Worm (Caenorhabditis elegans) whole organism, mixed stage, embryonic: ENCODE data around the gene smgl-2.
A peak's percentile ranks its signal among the peaks of the same experiment; 100 is the strongest.

Experiments used
- M03D4.4 ChIP-seq: sonication (generic microtip); optimal IDR thresholded peaks from 2 replicates; lab custom pipeline; 2017; ENCODE audit warnings: mild to moderate bottlenecking, missing genetic modification characterization, missing compliant biosample characterization
- bed-3 ChIP-seq: fragments of 200-800 bp; sonication (Bioruptor generic); optimal IDR thresholded peaks from 3 replicates; lab custom pipeline; 2018; ENCODE audit warnings: mild to moderate bottlenecking, missing genetic modification characterization, moderate library complexity, missing compliant biosample characterization
- blmp-1 ChIP-seq: fragments of 150-350 bp; optimal IDR thresholded peaks from 2 replicates; lab custom pipeline; 2014; ENCODE audit warnings: missing biosample characterization, missing genetic modification characterization
- ceh-39 ChIP-seq: fragments of 150-350 bp; optimal IDR thresholded peaks from 2 replicates; lab custom pipeline; 2014; ENCODE audit warnings: missing biosample characterization, missing genetic modification characterization
- ceh-83 ChIP-seq: fragments of 200-800 bp; sonication (Bioruptor generic); optimal IDR thresholded peaks from 2 replicates; lab custom pipeline; 2018; ENCODE audit warnings: mild to moderate bottlenecking, missing genetic modification characterization, missing compliant biosample characterization
- ces-1 ChIP-seq: fragments of 150-350 bp; optimal IDR thresholded peaks from 2 replicates; lab custom pipeline; 2014; ENCODE audit warnings: missing biosample characterization, missing genetic modification reagents, missing genetic modification characterization
- cnd-1 ChIP-seq: fragments of 200-800 bp; sonication (Bioruptor generic); optimal IDR thresholded peaks from 2 replicates; lab custom pipeline; 2018; ENCODE audit warnings: mild to moderate bottlenecking, missing genetic modification characterization, missing compliant biosample characterization
- drap-1 ChIP-seq: fragments of 200-800 bp; sonication (Bioruptor generic); optimal IDR thresholded peaks from 3 replicates; lab custom pipeline; 2018; ENCODE audit warnings: mild to moderate bottlenecking, missing genetic modification characterization, missing compliant biosample characterization
- elt-1 ChIP-seq: sonication (generic microtip); optimal IDR thresholded peaks from 2 replicates; lab custom pipeline; 2017; ENCODE audit warnings: missing genetic modification characterization, mild to moderate bottlenecking, missing compliant biosample characterization, antibody characterized with exemption, moderate library complexity, borderline replicate concordance; ENCODE audit not compliant: insufficient read depth
- elt-3 ChIP-seq: fragments of 150-350 bp; optimal IDR thresholded peaks from 2 replicates; lab custom pipeline; 2014; ENCODE audit warnings: missing biosample characterization, missing genetic modification characterization
- ham-2 ChIP-seq: fragments of 200-800 bp; sonication (Bioruptor generic); optimal IDR thresholded peaks from 2 replicates; lab custom pipeline; 2018; ENCODE audit warnings: mild to moderate bottlenecking, missing genetic modification characterization, missing compliant biosample characterization
- hlh-1 ChIP-seq: fragments of 150-350 bp; optimal IDR thresholded peaks from 2 replicates; lab custom pipeline; 2014; ENCODE audit warnings: missing biosample characterization, missing genetic modification reagents, missing genetic modification characterization
- lin-13 ChIP-seq: fragments of 150-350 bp; optimal IDR thresholded peaks from 2 replicates; lab custom pipeline; 2014; ENCODE audit warnings: missing biosample characterization, missing genetic modification characterization
- lin-32 ChIP-seq: fragments of 200-800 bp; sonication (Bioruptor generic); optimal IDR thresholded peaks from 2 replicates; lab custom pipeline; 2018; ENCODE audit warnings: mild to moderate bottlenecking, missing genetic modification characterization, missing compliant biosample characterization
- lsy-2 ChIP-seq: fragments of 150-350 bp; optimal IDR thresholded peaks from 2 replicates; lab custom pipeline; 2014; ENCODE audit warnings: missing biosample characterization, missing genetic modification characterization
- mep-1 ChIP-seq: fragments of 150-350 bp; optimal IDR thresholded peaks from 2 replicates; lab custom pipeline; 2017; ENCODE audit warnings: missing biosample characterization, missing genetic modification reagents, missing genetic modification characterization, inconsistent platforms
- mls-2 ChIP-seq: sonication (generic microtip); optimal IDR thresholded peaks from 2 replicates; lab custom pipeline; 2016; ENCODE audit warnings: mild to moderate bottlenecking, missing genetic modification characterization, moderate library complexity, missing compliant biosample characterization
- nhr-12 ChIP-seq: fragments of 150-350 bp; optimal IDR thresholded peaks from 2 replicates; lab custom pipeline; 2014; ENCODE audit warnings: missing biosample characterization, missing genetic modification characterization
- nhr-28 ChIP-seq: fragments of 150-350 bp; optimal IDR thresholded peaks from 2 replicates; lab custom pipeline; 2014; ENCODE audit warnings: missing biosample characterization, missing genetic modification characterization
- nhr-76 ChIP-seq: sonication (generic microtip); optimal IDR thresholded peaks from 2 replicates; lab custom pipeline; 2017; ENCODE audit warnings: missing biosample characterization, missing genetic modification characterization
- snpc-4 ChIP-seq: fragments of 150-350 bp; optimal IDR thresholded peaks from 2 replicates; lab custom pipeline; 2014; ENCODE audit warnings: missing biosample characterization, missing genetic modification characterization
- sptf-1 ChIP-seq: sonication (generic microtip); optimal IDR thresholded peaks from 2 replicates; lab custom pipeline; 2017; ENCODE audit warnings: mild to moderate bottlenecking, missing genetic modification characterization, moderate library complexity, missing compliant biosample characterization
- tbx-8 ChIP-seq: fragments of 200-800 bp; sonication (Bioruptor generic); optimal IDR thresholded peaks from 2 replicates; lab custom pipeline; 2018; ENCODE audit warnings: mild to moderate bottlenecking, missing genetic modification characterization, moderate library complexity, missing compliant biosample characterization
- unc-120 ChIP-seq: sonication (generic microtip); optimal IDR thresholded peaks from 2 replicates; lab custom pipeline; 2017; ENCODE audit warnings: missing genetic modification characterization, missing compliant biosample characterization; ENCODE audit not compliant: poor library complexity, severe bottlenecking
- unc-39 ChIP-seq: fragments of 150-350 bp; optimal IDR thresholded peaks from 2 replicates; lab custom pipeline; 2014; ENCODE audit warnings: missing biosample characterization, missing genetic modification characterization
- unc-62 ChIP-seq: fragments of 150-350 bp; optimal IDR thresholded peaks from 2 replicates; lab custom pipeline; 2014; ENCODE audit warnings: missing biosample characterization, missing genetic modification reagents, missing genetic modification characterization
- zip-8 ChIP-seq: fragments of 150-350 bp; optimal IDR thresholded peaks from 2 replicates; lab custom pipeline; 2014; ENCODE audit warnings: missing biosample characterization, missing genetic modification characterization
- ztf-11 ChIP-seq: fragments of 150-350 bp; optimal IDR thresholded peaks from 2 replicates; lab custom pipeline; 2014; ENCODE audit warnings: missing biosample characterization, missing genetic modification characterization

smgl-2 gene

DNA sequence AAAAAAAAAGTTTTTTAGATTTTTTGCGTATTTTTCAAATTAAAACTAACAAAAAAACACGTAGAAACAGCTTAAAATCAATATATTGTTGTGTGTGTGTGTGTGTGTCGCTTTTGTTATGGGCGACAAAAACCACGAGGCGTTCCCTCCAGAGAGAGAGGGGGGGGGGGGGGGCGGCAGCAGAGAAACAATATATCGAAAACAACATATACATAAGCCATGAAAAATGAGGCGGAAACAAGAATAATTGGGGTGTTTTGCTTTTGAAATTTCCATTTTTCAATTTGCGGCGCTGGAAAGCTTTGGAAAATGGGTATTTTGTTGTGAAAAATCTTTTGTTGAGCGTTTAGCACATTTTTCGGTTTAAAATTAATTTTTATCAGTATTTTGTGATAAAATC, 603 bp upstream of the smgl-2 start, which contains the start of gene Y37E11AM.2:
TSS of gene Y37E11AM.2 (minus strand) at position 101 of the 400 bp plus-strand sequence.
- TF ChIP-seq unc-39 (tag; lab: Kevin White, UChicago) = no peak
- TF ChIP-seq tbx-8 = no peak
- TF ChIP-seq ham-2 (GFP tag; lab: Kevin White, UChicago) = no peak
- TF ChIP-seq lsy-2 (tag; lab: Kevin White, UChicago) = no peak
- TF ChIP-seq elt-3 = no peak
- no peak for TF ChIP-seq ces-1 (GFP tag; lab: Kevin White, UChicago)
- no peak for TF ChIP-seq unc-62 (GFP tag; lab: Kevin White, UChicago)
- no peak for TF ChIP-seq zip-8 (tag; lab: Kevin White, UChicago)
- no peak for TF ChIP-seq M03D4.4 (tag; lab: Kevin White, UChicago)
- TF ChIP-seq ztf-11 (tag; lab: Kevin White, UChicago) = no peak
- TF ChIP-seq nhr-76 (tag; lab: Kevin White, UChicago) = no peak
- TF ChIP-seq ceh-83 (GFP tag; lab: Kevin White, UChicago) = no peak
- no peak for TF ChIP-seq mep-1 (tag; lab: Kevin White, UChicago)
- TF ChIP-seq unc-120 = no peak
- TF ChIP-seq elt-1 = no peak
- TF ChIP-seq drap-1 (GFP tag; lab: Kevin White, UChicago) = no peak
- no peak for TF ChIP-seq ceh-39 (tag; lab: Kevin White, UChicago)
- no peak for TF ChIP-seq blmp-1 (tag; lab: Kevin White, UChicago)
- TF ChIP-seq nhr-12 (tag; lab: Kevin White, UChicago) = no peak

DNA sequence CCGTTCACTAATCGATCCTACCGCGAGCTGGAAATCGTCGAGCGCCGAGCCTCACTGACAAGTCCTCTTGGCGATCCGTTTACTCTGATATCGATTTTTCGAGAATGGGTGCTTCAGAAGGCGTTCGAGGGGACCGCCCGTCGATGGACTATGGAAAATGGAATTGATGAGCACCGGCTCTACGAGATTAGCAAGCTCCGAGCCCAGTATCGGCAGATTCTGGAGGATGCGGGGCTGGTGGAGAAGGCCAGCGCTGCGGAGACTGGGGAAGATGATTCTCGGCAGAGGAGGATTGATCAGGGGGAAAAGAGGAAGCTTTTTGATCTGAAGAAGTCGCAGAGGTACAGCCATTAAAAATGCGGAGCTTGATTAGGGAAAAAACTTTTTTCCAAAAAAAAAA, 5.5 kb downstream of the smgl-2 start:
- no peak for TF ChIP-seq bed-3 (GFP tag; lab: Kevin White, UChicago)

DNA sequence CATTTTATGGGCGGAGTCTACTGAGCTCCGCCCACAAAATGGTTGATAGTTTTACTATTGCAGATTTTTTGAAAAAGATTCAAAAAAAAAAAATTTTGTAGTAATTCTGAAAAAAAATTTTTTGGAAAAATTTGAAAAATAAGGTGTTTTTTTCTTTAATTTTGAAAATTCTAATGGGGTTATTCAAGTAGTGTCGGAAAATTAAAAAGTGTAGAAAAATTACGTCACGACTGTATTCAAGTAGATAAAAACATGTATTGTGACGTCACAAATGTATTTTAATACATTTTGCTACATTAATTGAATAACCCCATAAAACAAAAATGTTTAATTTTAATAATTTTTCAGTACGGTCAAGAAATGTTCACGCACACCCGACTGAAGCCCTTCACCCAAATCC, 7.3 kb downstream of the smgl-2 start:
- TF ChIP-seq ham-2 (GFP tag; lab: Kevin White, UChicago) = no peak
- TF ChIP-seq zip-8 (tag; lab: Kevin White, UChicago) = peak; percentile 96

DNA sequence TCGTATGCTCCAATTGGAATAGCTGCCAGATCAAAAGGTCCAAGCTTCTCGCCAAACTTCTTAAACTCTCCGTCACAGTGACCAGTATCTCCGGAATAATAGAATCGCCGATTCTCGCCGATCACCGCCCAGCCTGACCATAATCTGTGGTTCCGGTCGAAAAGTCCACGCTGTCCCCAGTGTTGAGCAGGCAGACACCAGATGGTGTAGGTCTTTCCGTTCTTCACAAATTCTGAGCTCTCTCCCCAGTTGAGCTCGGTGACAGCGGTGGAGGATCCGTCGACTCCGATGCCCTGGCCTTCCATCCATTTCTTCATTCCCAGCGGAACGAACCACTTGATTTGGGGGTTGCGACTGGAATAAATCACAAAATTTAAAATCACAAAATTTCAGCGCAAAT, 10.3 kb downstream of the smgl-2 start:
- TF ChIP-seq ham-2 (GFP tag; lab: Kevin White, UChicago) (no peak), blmp-1 (tag; lab: Kevin White, UChicago) (no peak), tbx-8 (no peak), cnd-1 (no peak), hlh-1 (tag; lab: Kevin White, UChicago) (no peak), bed-3 (GFP tag; lab: Kevin White, UChicago) (no peak), nhr-76 (tag; lab: Kevin White, UChicago) (no peak), ztf-11 (tag; lab: Kevin White, UChicago) (no peak), lsy-2 (tag; lab: Kevin White, UChicago) (no peak), sptf-1 (tag; lab: Kevin White, UChicago) (no peak), drap-1 (GFP tag; lab: Kevin White, UChicago) (no peak), lin-32 (no peak), nhr-12 (tag; lab: Kevin White, UChicago) (no peak), mep-1 (tag; lab: Kevin White, UChicago) (no peak), elt-3 (no peak)

DNA sequence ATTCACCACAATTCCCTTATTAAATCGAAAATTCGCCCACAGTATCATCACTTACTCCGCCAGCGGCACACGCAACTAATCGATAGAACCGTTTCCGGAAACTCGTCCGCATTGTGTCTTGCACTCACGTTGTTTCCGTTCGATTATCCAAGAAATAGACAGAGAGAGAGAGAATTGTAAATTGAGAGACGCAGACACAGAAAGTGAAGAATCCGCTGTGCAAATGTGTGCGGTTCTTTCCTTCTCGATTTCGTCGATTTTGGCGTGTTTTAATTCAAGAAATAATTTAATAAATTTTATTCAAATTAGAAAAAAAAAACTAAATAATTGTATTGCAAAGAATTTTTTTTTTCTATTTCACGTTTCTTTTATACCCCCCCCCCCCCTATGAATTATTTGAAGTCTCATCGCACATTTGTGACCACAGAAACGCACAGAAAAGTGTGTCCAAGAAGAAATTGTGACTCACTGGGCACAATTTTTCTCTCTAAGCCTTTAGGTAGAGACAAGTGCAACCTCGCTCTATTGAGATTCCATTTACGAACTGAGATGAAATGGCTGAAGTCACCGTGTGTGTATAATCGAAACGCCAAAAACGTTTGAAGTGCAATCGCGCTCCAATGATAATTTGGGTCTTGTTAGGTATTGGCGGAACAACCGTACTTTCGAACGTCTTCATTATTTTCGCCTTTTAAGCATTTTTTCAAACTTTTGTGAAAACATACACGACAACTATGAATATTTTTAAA, 12.9 kb downstream of the smgl-2 start, which contains the start of gene nape-2:
TSS of gene nape-2 (minus strand) at position 271 of the 749 bp plus-strand sequence.
- TF ChIP-seq snpc-4 (tag; lab: Kevin White, UChicago) = no peak
- TF ChIP-seq ces-1 (GFP tag; lab: Kevin White, UChicago) = peak; percentile 6
- TF ChIP-seq unc-62 (GFP tag; lab: Kevin White, UChicago) = no peak

DNA sequence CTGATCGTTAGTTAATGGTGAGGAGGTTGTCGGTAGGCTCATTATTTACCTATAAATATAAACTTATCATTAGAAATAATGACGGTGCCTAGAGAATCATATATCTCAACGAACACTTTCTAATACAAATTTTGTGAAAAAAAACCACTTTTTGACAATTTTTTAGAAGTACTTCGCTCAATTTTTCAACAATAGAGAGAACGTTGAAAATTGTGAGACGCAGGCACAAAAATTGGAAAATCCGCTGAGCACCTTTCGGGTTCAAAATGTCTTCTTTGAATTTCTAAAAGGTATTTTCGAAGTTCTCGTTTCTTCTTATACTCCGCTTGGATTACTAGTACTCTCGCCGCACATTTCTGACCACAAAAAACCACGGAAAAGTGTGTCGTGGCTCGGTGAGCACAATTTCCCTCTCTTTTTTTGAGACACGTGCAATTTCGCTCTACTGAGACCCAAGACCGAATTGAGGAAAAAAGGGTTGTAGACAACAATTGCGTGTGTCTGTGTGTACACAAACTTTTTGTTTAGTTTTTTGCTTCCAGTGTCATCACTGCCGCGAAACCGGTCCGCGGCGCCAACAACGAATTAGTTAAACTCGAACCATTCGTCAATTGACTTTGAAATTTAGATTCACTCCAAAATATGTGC, 15.0 kb downstream of the smgl-2 start, which contains the start of gene nape-1:
TSS of gene nape-1 (minus strand) at position 51 of the 648 bp plus-strand sequence.
- no peak for TF ChIP-seq nhr-28 (tag; lab: Kevin White, UChicago)
- no peak for TF ChIP-seq mls-2 (tag; lab: Kevin White, UChicago)
- no peak for TF ChIP-seq tbx-8
- TF ChIP-seq ceh-83 (GFP tag; lab: Kevin White, UChicago) = no peak
- TF ChIP-seq lin-32 = no peak
- no peak for TF ChIP-seq unc-120
- TF ChIP-seq ceh-39 (tag; lab: Kevin White, UChicago) = no peak
- no peak for TF ChIP-seq blmp-1 (tag; lab: Kevin White, UChicago)
- no peak for TF ChIP-seq lsy-2 (tag; lab: Kevin White, UChicago)
- no peak for TF ChIP-seq M03D4.4 (tag; lab: Kevin White, UChicago)
- no peak for TF ChIP-seq ztf-11 (tag; lab: Kevin White, UChicago)
- TF ChIP-seq elt-1 = no peak
- no peak for TF ChIP-seq ces-1 (GFP tag; lab: Kevin White, UChicago)
- TF ChIP-seq cnd-1 = no peak
- TF ChIP-seq lin-13 (tag; lab: Kevin White, UChicago) = no peak
